Fruit fly (Drosophila melanogaster): ENCODE measurements around the gene ABCB7.

DNA sequence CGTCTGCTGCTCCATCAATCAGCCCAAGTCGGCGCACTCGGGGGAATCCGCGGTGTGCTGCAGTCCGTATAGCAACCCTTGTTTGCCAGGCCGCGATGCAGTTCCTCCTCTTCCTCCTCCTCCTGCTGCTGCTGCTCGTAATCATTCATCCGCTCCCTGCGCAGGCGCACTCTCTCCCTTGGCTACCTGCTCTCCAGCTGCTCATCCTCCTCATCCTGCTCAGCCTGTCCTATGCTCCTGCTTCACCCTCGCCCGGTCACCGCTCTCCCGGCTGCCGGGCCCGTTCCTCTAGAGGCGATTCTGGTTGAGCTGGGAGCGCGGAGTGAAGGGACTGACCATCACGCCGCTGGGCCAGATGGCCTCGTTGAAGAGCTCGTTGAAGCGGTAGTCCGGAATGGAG is 8.7 kb downstream of the ABCB7 start:
- no peak for TF ChIP-seq CG14655 (GFP tag; optimal IDR thresholded peaks at IDR 0.05)
- no peak for TF ChIP-seq D1 (tag; optimal IDR thresholded peaks at IDR 0.05)
- no peak for TF ChIP-seq fd96Ca (GFP tag; IDR thresholded peaks at IDR 0.05)
- TF ChIP-seq Pif1A (GFP tag; optimal IDR thresholded peaks at IDR 0.05), result no peak
- TF ChIP-seq Snoo (tag; optimal IDR thresholded peaks at IDR 0.05), result no peak
- TF ChIP-seq CG10348 (GFP tag; IDR thresholded peaks at IDR 0.05), result no peak
- no peak for TF ChIP-seq EcR (GFP tag; optimal IDR thresholded peaks at IDR 0.05)
- no peak for TF ChIP-seq CG32121 (GFP tag; IDR thresholded peaks at IDR 0.05)
- no peak for TF ChIP-seq Pif1B (GFP tag; optimal IDR thresholded peaks at IDR 0.05)
- TF ChIP-seq CG12605 (GFP tag; IDR thresholded peaks at IDR 0.05), result no peak
- TF ChIP-seq CG15710 (tag; optimal IDR thresholded peaks at IDR 0.05), result no peak

Data from whole organism, pupa.